Worm (Caenorhabditis elegans): ENCODE results near the gene C44B7.11.
A peak's percentile ranks its signal among the peaks of the same experiment; 100 is the strongest.

Gene C44B7.11

DNA sequence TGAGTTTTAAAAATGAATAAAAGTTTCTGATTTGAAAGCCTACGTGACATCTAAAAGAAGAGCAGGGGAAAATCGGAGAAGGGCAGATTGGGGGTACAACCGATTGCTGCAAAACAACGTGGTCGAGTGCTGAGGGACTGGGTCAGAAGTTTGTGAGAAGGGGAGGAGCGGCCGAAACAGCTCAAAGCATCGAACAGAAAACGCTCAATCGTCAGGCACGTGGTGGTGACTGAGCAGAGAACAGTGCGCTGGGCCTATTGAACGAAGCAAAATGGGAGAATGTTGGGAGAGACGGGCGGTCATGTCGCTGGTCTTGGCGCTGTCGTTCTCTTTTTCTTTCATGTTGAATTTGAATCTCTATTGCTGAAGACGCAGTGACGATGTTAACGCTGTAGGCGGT lies 6.2 kb downstream of the C44B7.11 start:
- TF ChIP-seq sem-4 (tag; optimal IDR thresholded peaks at IDR 0.05) (peak; percentile 58), crh-2 (tag; optimal IDR thresholded peaks at IDR 0.05) (peak; percentile 32), lin-11 (tag; optimal IDR thresholded peaks at IDR 0.05) (peak; percentile 26), ZK546.5 (tag; optimal IDR thresholded peaks at IDR 0.05) (no peak), nhr-6 (tag; optimal IDR thresholded peaks at IDR 0.05) (no peak), unc-39 (tag; optimal IDR thresholded peaks at IDR 0.05) (no peak), nhr-237 (tag; optimal IDR thresholded peaks at IDR 0.05) (no peak), fos-1 (tag; optimal IDR thresholded peaks at IDR 0.05) (peak; percentile 65), unc-62 (GFP tag; optimal IDR thresholded peaks at IDR 0.05) (no peak), F13H6.1 (tag; optimal IDR thresholded peaks at IDR 0.05) (peak; percentile 63), unc-55 (GFP tag; optimal IDR thresholded peaks at IDR 0.05) (peak; percentile 40), ceh-82 (tag; optimal IDR thresholded peaks at IDR 0.05) (no peak), elt-1 (tag; optimal IDR thresholded peaks at IDR 0.05) (no peak), lsy-2 (tag; optimal IDR thresholded peaks at IDR 0.05) (peak in 1 of 2 experiments; percentile 11), egl-27 (tag; optimal IDR thresholded peaks at IDR 0.05) (peak; percentile 43), ztf-1 (GFP tag; conservative IDR thresholded peaks at IDR 0.05) (no peak), nhr-11 (tag; optimal IDR thresholded peaks at IDR 0.05) (no peak), ztf-4 (tag; optimal IDR thresholded peaks at IDR 0.05) (peak; percentile 13), lin-39 (tag; optimal IDR thresholded peaks at IDR 0.05) (no peak), mdl-1 (tag; optimal IDR thresholded peaks at IDR 0.05) (peak; percentile 60 to 92), sma-9 (GFP tag; optimal IDR thresholded peaks at IDR 0.05) (peak; percentile 74), sma-9 (tag; optimal IDR thresholded peaks at IDR 0.05) (no peak), nhr-23 (tag; optimal IDR thresholded peaks at IDR 0.05) (no peak), zag-1 (tag; optimal IDR thresholded peaks at IDR 0.05) (no peak), mbf-1 (tag; optimal IDR thresholded peaks at IDR 0.05) (no peak), sma-3 (GFP tag; optimal IDR thresholded peaks at IDR 0.05) (peak; percentile 54), nhr-10 (tag; optimal IDR thresholded peaks at IDR 0.05) (no peak), nhr-129 (tag; optimal IDR thresholded peaks at IDR 0.05) (peak; percentile 94), nhr-77 (tag; optimal IDR thresholded peaks at IDR 0.05) (no peak), lin-13 (GFP tag; optimal IDR thresholded peaks at IDR 0.05) (peak; percentile 32), ceh-16 (tag; optimal IDR thresholded peaks at IDR 0.05) (no peak), Y55F3AM.14 (GFP tag; optimal IDR thresholded peaks at IDR 0.05) (no peak), elt-3 (tag; optimal IDR thresholded peaks at IDR 0.05) (no peak), skn-1 (tag; optimal IDR thresholded peaks at IDR 0.05) (no peak), peb-1 (tag; optimal IDR thresholded peaks at IDR 0.05) (no peak), C34F6.9 (tag; optimal IDR thresholded peaks at IDR 0.05) (peak; percentile 66), nhr-25 (tag; optimal IDR thresholded peaks at IDR 0.05) (peak; percentile 40), snpc-4 (tag; optimal IDR thresholded peaks at IDR 0.05) (peak; percentile 21), blmp-1 (tag; optimal IDR thresholded peaks at IDR 0.05; ENCODE audit: insufficient read depth) (peak; percentile 47), aly-2 (tag; optimal IDR thresholded peaks at IDR 0.05) (no peak), ztf-11 (tag; optimal IDR thresholded peaks at IDR 0.05) (no peak), nhr-12 (tag; optimal IDR thresholded peaks at IDR 0.05) (no peak), dmd-4 (tag; optimal IDR thresholded peaks at IDR 0.05) (no peak), R02D3.7 (tag; optimal IDR thresholded peaks at IDR 0.05) (no peak), ama-1 (optimal IDR thresholded peaks at IDR 0.05) (peak; percentile 88), gmeb-1 (tag; optimal IDR thresholded peaks at IDR 0.05) (peak; percentile 7), mab-5 (tag; optimal IDR thresholded peaks at IDR 0.05) (no peak), nhr-21 (tag; optimal IDR thresholded peaks at IDR 0.05) (peak; percentile 78), alr-1 (tag; optimal IDR thresholded peaks at IDR 0.05) (no peak)
